Worm (Caenorhabditis elegans) whole organism, L1 larva: ENCODE measurements around the gene srh-147.

ENCODE experiments used
- ceh-82 ChIP-seq, 3 experiments: fragments of 150-350 bp in 1 of 3; sonication (generic microtip) in 2 of 3; optimal IDR thresholded peaks; 2 replicates each; lab custom pipeline; 2014 to 2017; ENCODE audit warnings: missing biosample characterization in 3 of 3, missing genetic modification characterization in 3 of 3
- lin-13 ChIP-seq: fragments of 150-350 bp; optimal IDR thresholded peaks from 2 replicates; lab custom pipeline; 2014; ENCODE audit warnings: missing biosample characterization, missing genetic modification reagents, missing genetic modification characterization
- nhr-12 ChIP-seq: sonication (generic microtip); optimal IDR thresholded peaks from 2 replicates; lab custom pipeline; 2017; ENCODE audit warnings: missing biosample characterization, missing genetic modification characterization
- nhr-20 ChIP-seq: sonication (generic microtip); optimal IDR thresholded peaks from 2 replicates; lab custom pipeline; 2016; ENCODE audit warnings: mild to moderate bottlenecking, missing genetic modification characterization, missing compliant biosample characterization
- nhr-237 ChIP-seq: fragments of 150-350 bp; optimal IDR thresholded peaks from 2 replicates; lab custom pipeline; 2014; ENCODE audit warnings: missing biosample characterization, missing genetic modification characterization
- snpc-4 ChIP-seq: fragments of 150-350 bp; optimal IDR thresholded peaks from 2 replicates; lab custom pipeline; 2014; ENCODE audit warnings: missing biosample characterization, missing genetic modification characterization
- unc-62 ChIP-seq: fragments of 150-350 bp; optimal IDR thresholded peaks from 2 replicates; lab custom pipeline; 2014; ENCODE audit warnings: missing biosample characterization, missing genetic modification reagents, missing genetic modification characterization
- zip-4 ChIP-seq: fragments of 200-800 bp; sonication (Bioruptor generic); optimal IDR thresholded peaks from 2 replicates; lab custom pipeline; 2018; ENCODE audit warnings: mild to moderate bottlenecking, missing genetic modification characterization, moderate library complexity, missing compliant biosample characterization

DNA sequence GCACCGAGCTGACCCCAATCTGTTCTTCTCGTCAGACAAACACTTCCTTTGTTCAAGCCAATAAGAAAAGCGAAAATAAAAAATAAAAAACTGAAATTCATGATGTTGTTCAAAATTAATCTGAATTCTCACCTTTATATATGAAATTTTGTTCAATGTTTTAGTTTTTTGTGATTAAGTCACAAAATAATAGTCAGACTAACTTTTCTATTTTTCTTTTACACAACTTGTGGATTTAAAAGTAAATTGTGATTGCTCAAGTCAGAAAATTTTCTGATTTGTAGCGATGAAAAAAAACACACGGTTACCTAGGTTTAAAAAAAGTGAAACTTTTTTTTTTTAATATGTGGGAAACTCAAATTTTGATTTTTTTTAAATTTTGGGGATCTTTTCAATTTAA is 32.4 kb downstream of the srh-147 start, which contains the start of gene abf-3:
- TF ChIP-seq lin-13 (GFP tag; lab: Kevin White, UChicago) (no peak), ceh-82 (tag; optimal IDR thresholded peaks at IDR 0.05; lab: Kevin White, UChicago) (no peak), nhr-20 (no peak), unc-62 (GFP tag; lab: Kevin White, UChicago) (no peak), snpc-4 (tag; lab: Kevin White, UChicago) (no peak), zip-4 (GFP tag; lab: Kevin White, UChicago) (no peak), nhr-12 (tag; lab: Kevin White, UChicago) (no peak), nhr-237 (tag; lab: Kevin White, UChicago) (no peak)
